Fruit fly (Drosophila melanogaster) whole organism, embryonic: ENCODE results near the gene ZnT86D.

Source experiments
- Asciz ChIP-seq: fragments of 200-800 bp; sonication (Bioruptor generic); optimal IDR thresholded peaks from 2 replicates; lab custom pipeline; 2017; ENCODE audit warnings: missing biosample characterization, mild to moderate bottlenecking, missing genetic modification characterization, missing genetic modification reagents
- CG10366 ChIP-seq: fragments of 200-800 bp; sonication (Bioruptor generic); IDR thresholded peaks from 2 replicates; pipeline ENCODE4 v1.3.6; 2022; ENCODE audit warnings: missing biosample characterization, missing genetic modification characterization
- CG10654 ChIP-seq: fragments of 200-800 bp; sonication (Bioruptor generic); optimal IDR thresholded peaks from 2 replicates; lab custom pipeline; 2016; ENCODE audit warnings: missing biosample characterization, missing genetic modification characterization
- CG11247 ChIP-seq: fragments of 200-800 bp; sonication (Bioruptor generic); IDR thresholded peaks from 2 replicates; pipeline ENCODE4 v1.3.6; 2022; ENCODE audit warnings: missing biosample characterization, missing genetic modification characterization
- CG12104 ChIP-seq: fragments of 200-800 bp; sonication (Bioruptor generic); optimal IDR thresholded peaks from 3 replicates; lab custom pipeline; 2016; ENCODE audit warnings: missing biosample characterization, missing genetic modification characterization
- CG13287 ChIP-seq: fragments of 200-800 bp; sonication (Bioruptor generic); IDR thresholded peaks from 2 replicates; pipeline ENCODE4 v1.3.6; 2022; ENCODE audit warnings: missing biosample characterization, missing genetic modification characterization; ENCODE audit not compliant: partially characterized antibody
- CG14667 ChIP-seq: fragments of 200-800 bp; sonication (Bioruptor generic); IDR thresholded peaks from 2 replicates; pipeline ENCODE4 v1.3.6; 2022; ENCODE audit warnings: missing biosample characterization, missing genetic modification characterization
- CG1602 ChIP-seq: fragments of 200-800 bp; sonication (Bioruptor generic); optimal IDR thresholded peaks from 3 replicates; lab custom pipeline; 2016; ENCODE audit warnings: missing biosample characterization, missing genetic modification characterization
- CG30403 ChIP-seq: fragments of 200-800 bp; sonication (Bioruptor generic); optimal IDR thresholded peaks from 3 replicates; lab custom pipeline; 2016; ENCODE audit warnings: missing biosample characterization, missing genetic modification characterization
- CG31224 ChIP-seq: fragments of 200-800 bp; sonication (Bioruptor generic); IDR thresholded peaks from 2 replicates; pipeline ENCODE4 v1.3.6; 2022; ENCODE audit warnings: missing biosample characterization, missing genetic modification characterization
- CG3163 ChIP-seq: fragments of 200-800 bp; sonication (Bioruptor generic); optimal IDR thresholded peaks from 3 replicates; lab custom pipeline; 2016; ENCODE audit warnings: missing biosample characterization, missing genetic modification characterization
- CG6689 ChIP-seq: fragments of 200-800 bp; sonication (Bioruptor generic); IDR thresholded peaks from 2 replicates; pipeline ENCODE4 v1.3.6; 2022; ENCODE audit warnings: missing biosample characterization, missing genetic modification characterization
- CG6791 ChIP-seq: fragments of 200-800 bp; sonication (Bioruptor generic); IDR thresholded peaks from 3 replicates; pipeline ENCODE4 v1.3.6; 2022; ENCODE audit warnings: missing biosample characterization, missing genetic modification characterization; ENCODE audit not compliant: partially characterized antibody
- CG7786 ChIP-seq: fragments of 200-800 bp; sonication (Bioruptor generic); optimal IDR thresholded peaks from 2 replicates; lab custom pipeline; 2016; ENCODE audit warnings: missing biosample characterization, missing genetic modification characterization
- CG9609 ChIP-seq: fragments of 200-800 bp; sonication (Bioruptor generic); optimal IDR thresholded peaks from 3 replicates; lab custom pipeline; 2016; ENCODE audit warnings: missing biosample characterization, missing genetic modification characterization
- CG9797 ChIP-seq: fragments of 200-800 bp; sonication (Bioruptor generic); optimal IDR thresholded peaks from 3 replicates; lab custom pipeline; 2018; ENCODE audit warnings: missing biosample characterization, mild to moderate bottlenecking, missing genetic modification characterization
- CoRest ChIP-seq: fragments of 200-800 bp; sonication (Bioruptor generic); optimal IDR thresholded peaks from 3 replicates; lab custom pipeline; 2018; ENCODE audit warnings: missing biosample characterization, mild to moderate bottlenecking, missing genetic modification characterization, moderate library complexity
- D ChIP-seq, 2 experiments: fragments of 200-800 bp in 1 of 2; fragments of >200 bp in 1 of 2; sonication (Bioruptor generic) in 1 of 2; optimal IDR thresholded peaks; 2 replicates in 1 of 2; 3 replicates in 1 of 2; lab custom pipeline; 2017; ENCODE audit warnings: mild to moderate bottlenecking in 1 of 2, missing biosample characterization in 1 of 2, missing genetic modification characterization in 1 of 2, missing genetic modification reagents in 1 of 2
- Drgx ChIP-seq: fragments of 200-800 bp; sonication (Bioruptor generic); IDR thresholded peaks from 2 replicates; pipeline ENCODE4 v1.3.6; 2022; ENCODE audit warnings: missing biosample characterization, missing genetic modification characterization
- E2f2 ChIP-seq: fragments of 200-800 bp; sonication (Bioruptor generic); IDR thresholded peaks from 2 replicates; pipeline ENCODE4 v1.3.6; 2022; ENCODE audit warnings: missing biosample characterization, missing genetic modification characterization
- H15 ChIP-seq: fragments of 200-800 bp; sonication (Bioruptor generic); IDR thresholded peaks from 3 replicates; pipeline ENCODE4 v1.3.6; 2022; ENCODE audit warnings: missing biosample characterization, missing genetic modification characterization
- HHEX ChIP-seq: fragments of 200-800 bp; sonication (Bioruptor generic); optimal IDR thresholded peaks from 3 replicates; lab custom pipeline; 2017; ENCODE audit warnings: missing biosample characterization, mild to moderate bottlenecking, missing genetic modification characterization, missing genetic modification reagents
- HLHmδ ChIP-seq: fragments of 200-800 bp; sonication (Bioruptor generic); optimal IDR thresholded peaks from 2 replicates; lab custom pipeline; 2018; ENCODE audit warnings: missing biosample characterization, mild to moderate bottlenecking, missing genetic modification characterization, moderate library complexity
- Hr39 ChIP-seq: fragments of >200 bp; optimal IDR thresholded peaks from 2 replicates; lab custom pipeline; 2017
- Hr51 ChIP-seq, 2 experiments: fragments of 200-800 bp; sonication (Bioruptor generic); optimal IDR thresholded peaks; 2 replicates in 1 of 2; 3 replicates in 1 of 2; lab custom pipeline; 2016 to 2018; ENCODE audit warnings: missing biosample characterization in 2 of 2, missing genetic modification characterization in 2 of 2, mild to moderate bottlenecking in 1 of 2, moderate library complexity in 1 of 2
- NFAT ChIP-seq: fragments of 200-800 bp; sonication (Bioruptor generic); IDR thresholded peaks from 2 replicates; pipeline ENCODE4 v1.3.6; 2022; ENCODE audit warnings: missing biosample characterization, missing genetic modification characterization
- NK7.1 ChIP-seq: fragments of 200-800 bp; sonication (Bioruptor generic); optimal IDR thresholded peaks from 3 replicates; lab custom pipeline; 2016; ENCODE audit warnings: missing biosample characterization, missing genetic modification characterization
- Nf-YA ChIP-seq: fragments of 200-800 bp; sonication (Bioruptor generic); IDR thresholded peaks from 2 replicates; pipeline ENCODE4 v1.3.6; 2022; ENCODE audit warnings: missing biosample characterization, missing genetic modification characterization
- Optix ChIP-seq: fragments of 200-800 bp; sonication (Bioruptor generic); IDR thresholded peaks from 3 replicates; pipeline ENCODE4 v1.3.6; 2022; ENCODE audit warnings: missing biosample characterization, missing genetic modification characterization
- Six4 ChIP-seq: fragments of 200-800 bp; sonication (Bioruptor generic); optimal IDR thresholded peaks from 2 replicates; lab custom pipeline; 2016; ENCODE audit warnings: missing biosample characterization, missing genetic modification characterization
- YL-1 ChIP-seq: fragments of 200-800 bp; sonication (Bioruptor generic); optimal IDR thresholded peaks from 3 replicates; lab custom pipeline; 2017; ENCODE audit warnings: missing biosample characterization, mild to moderate bottlenecking, missing genetic modification characterization
- br ChIP-seq: fragments of >200 bp; optimal IDR thresholded peaks from 2 replicates; lab custom pipeline; 2017
- btn ChIP-seq: fragments of 200-800 bp; sonication (Bioruptor generic); optimal IDR thresholded peaks from 2 replicates; lab custom pipeline; 2016; ENCODE audit warnings: missing biosample characterization, missing genetic modification characterization
- crol ChIP-seq: fragments of 200-800 bp; sonication (Bioruptor generic); IDR thresholded peaks from 2 replicates; pipeline ENCODE4 v1.3.6; 2022; ENCODE audit warnings: missing biosample characterization, missing genetic modification characterization
- dati ChIP-seq: fragments of 200-800 bp; sonication (Bioruptor generic); IDR thresholded peaks from 2 replicates; pipeline ENCODE4 v1.3.6; 2022; ENCODE audit warnings: missing biosample characterization, missing genetic modification characterization
- disco-r ChIP-seq: fragments of 200-800 bp; sonication (Bioruptor generic); optimal IDR thresholded peaks from 2 replicates; lab custom pipeline; 2016; ENCODE audit warnings: missing biosample characterization, missing genetic modification characterization
- grau ChIP-seq: fragments of 200-800 bp; optimal IDR thresholded peaks from 3 replicates; lab custom pipeline; 2019; ENCODE audit warnings: missing biosample characterization, mild to moderate bottlenecking, missing genetic modification characterization, moderate library complexity
- h ChIP-seq: fragments of >200 bp; optimal IDR thresholded peaks from 2 replicates; lab custom pipeline; 2017
- insv ChIP-seq, 2 experiments: fragments of 200-800 bp; sonication (Bioruptor generic); optimal IDR thresholded peaks; 3 replicates each; lab custom pipeline; 2016 to 2018; ENCODE audit warnings: missing biosample characterization in 2 of 2, missing genetic modification characterization in 2 of 2
- kay ChIP-seq: fragments of 200-800 bp; sonication (Bioruptor generic); optimal IDR thresholded peaks from 2 replicates; lab custom pipeline; 2016; ENCODE audit warnings: missing biosample characterization, missing genetic modification characterization
- mirr ChIP-seq: fragments of 200-800 bp; sonication (Bioruptor generic); optimal IDR thresholded peaks from 3 replicates; lab custom pipeline; 2018; ENCODE audit warnings: missing biosample characterization, mild to moderate bottlenecking, missing genetic modification characterization
- peb ChIP-seq: fragments of 200-800 bp; sonication (Bioruptor generic); IDR thresholded peaks from 2 replicates; pipeline ENCODE4 v1.3.6; 2022; ENCODE audit warnings: missing biosample characterization, missing genetic modification characterization
- salm ChIP-seq: fragments of 200-800 bp; sonication (Bioruptor generic); optimal IDR thresholded peaks from 2 replicates; lab custom pipeline; 2018; ENCODE audit warnings: missing biosample characterization, mild to moderate bottlenecking, missing genetic modification characterization
- sc ChIP-seq, 3 experiments: fragments of >200 bp in 2 of 3; fragments of 200-800 bp in 1 of 3; sonication (Bioruptor generic) in 1 of 3; optimal IDR thresholded peaks; 2 replicates in 2 of 3; 3 replicates in 1 of 3; lab custom pipeline; 2017; ENCODE audit warnings: mild to moderate bottlenecking in 1 of 3, missing biosample characterization in 1 of 3, missing genetic modification characterization in 1 of 3, missing genetic modification reagents in 1 of 3
- sd ChIP-seq: fragments of 200-800 bp; sonication (Bioruptor generic); optimal IDR thresholded peaks from 3 replicates; lab custom pipeline; 2018; ENCODE audit warnings: missing biosample characterization, mild to moderate bottlenecking, missing genetic modification characterization, moderate library complexity
- sim ChIP-seq: fragments of 200-800 bp; sonication (Bioruptor generic); IDR thresholded peaks from 2 replicates; pipeline ENCODE4 v1.3.6; 2022; ENCODE audit warnings: missing biosample characterization, missing genetic modification characterization
- tll ChIP-seq, 2 experiments: fragments of 200-800 bp in 1 of 2; fragments of >200 bp in 1 of 2; sonication (Bioruptor generic) in 1 of 2; optimal IDR thresholded peaks; 2 replicates each; lab custom pipeline; 2017 to 2019; ENCODE audit warnings: missing biosample characterization in 2 of 2, missing genetic modification characterization in 2 of 2, mild to moderate bottlenecking in 1 of 2, moderate library complexity in 1 of 2
- trh ChIP-seq: fragments of 200-800 bp; sonication (Bioruptor generic); optimal IDR thresholded peaks from 2 replicates; lab custom pipeline; 2016; ENCODE audit warnings: missing biosample characterization, missing genetic modification characterization
- usp ChIP-seq: fragments of >200 bp; optimal IDR thresholded peaks from 2 replicates; lab custom pipeline; 2017; ENCODE audit warnings: missing biosample characterization, missing genetic modification characterization
- vnd ChIP-seq: fragments of 200-800 bp; sonication (Bioruptor generic); IDR thresholded peaks from 3 replicates; pipeline ENCODE4 v1.3.6; 2022; ENCODE audit warnings: missing biosample characterization, missing genetic modification characterization; ENCODE audit not compliant: partially characterized antibody
- yki ChIP-seq: fragments of >200 bp; optimal IDR thresholded peaks from 3 replicates; lab custom pipeline; 2018

Gene ZnT86D

dm6 chr3R:11216156-11216630, 1.9 kb upstream of the ZnT86D start, which contains the start of the genes RpS25 and CG4820 (continued):
- TF ChIP-seq CG30403 (peak; percentile 85), Hr39 (no peak), CG13287 (peak; percentile 91), Six4 (GFP tag; lab: Kevin White, UChicago) (peak; percentile 71), CG11247 (GFP tag; lab: Robert Waterston, UW) (peak; percentile 83), CG10654 (peak; percentile 90), CoRest (tag; lab: Kevin White, UChicago) (peak; percentile 85), CG3163 (GFP tag; lab: Kevin White, UChicago) (peak; percentile 82), YL-1 (GFP tag; lab: Kevin White, UChicago) (peak; percentile 99), Hr51 (GFP tag; optimal IDR thresholded peaks at IDR 0.05; lab: Kevin White, UChicago) (peak; percentile 84 to 86), peb (peak; percentile 54; the same call in 1 of the 2 replicates), Drgx (GFP tag; lab: Robert Waterston, UW) (peak; percentile 60), btn (GFP tag; lab: Kevin White, UChicago) (peak; percentile 88), NFAT (GFP tag; lab: Robert Waterston, UW) (peak; percentile 89), HLHmδ (GFP tag; lab: Kevin White, UChicago) (peak; percentile 99), NK7.1 (GFP tag; lab: Kevin White, UChicago) (peak; percentile 88), CG12104 (GFP tag; lab: Kevin White, UChicago) (peak; percentile 93), Nf-YA (GFP tag; lab: Robert Waterston, UW) (peak; percentile 79), H15 (GFP tag; lab: Robert Waterston, UW) (peak; percentile 81; the same call in 2 of the 3 replicates), CG14667 (GFP tag; lab: Robert Waterston, UW) (peak; percentile 65; the same call in 1 of the 2 replicates), CG10366 (GFP tag; lab: Robert Waterston, UW) (peak; percentile 76), Optix (GFP tag; lab: Robert Waterston, UW) (peak; percentile 81), sc (optimal IDR thresholded peaks at IDR 0.05; lab: Kevin White, UChicago) (no peak), sc (GFP tag; optimal IDR thresholded peaks at IDR 0.05; lab: Kevin White, UChicago) (peak; percentile 86), insv (GFP tag; optimal IDR thresholded peaks at IDR 0.05; lab: Kevin White, UChicago) (peak in 1 of 2 experiments; percentile 84), vnd (peak; percentile 82), yki (lab: Kevin White, UChicago) (no peak), tll (GFP tag; optimal IDR thresholded peaks at IDR 0.05; lab: Kevin White, UChicago) (peak; percentile 40 to 90), HHEX (GFP tag; lab: Kevin White, UChicago) (peak; percentile 95), CG1602 (GFP tag; lab: Kevin White, UChicago) (peak; percentile 61), h (lab: Kevin White, UChicago) (no peak), Asciz (GFP tag; lab: Kevin White, UChicago) (peak; percentile 89), salm (tag; lab: Kevin White, UChicago) (peak; percentile 85), CG31224 (GFP tag; lab: Robert Waterston, UW) (peak; percentile 77), usp (no peak), dati (GFP tag; lab: Robert Waterston, UW) (peak; percentile 84), CG9609 (peak; percentile 89), CG6689 (GFP tag; lab: Robert Waterston, UW) (peak; percentile 96), trh (peak; percentile 86), CG7786 (GFP tag; lab: Kevin White, UChicago) (peak; percentile 81), mirr (peak; percentile 98), sd (tag; lab: Kevin White, UChicago) (peak; percentile 57), CG9797 (GFP tag; lab: Kevin White, UChicago) (peak; percentile 99), grau (peak; percentile 86), sim (peak; percentile 71), br (lab: Kevin White, UChicago) (no peak), E2f2 (GFP tag; lab: Robert Waterston, UW) (peak; percentile 80), crol (GFP tag; lab: Robert Waterston, UW) (peak; percentile 49), disco-r (GFP tag; lab: Kevin White, UChicago) (peak; percentile 92), D (optimal IDR thresholded peaks at IDR 0.05; lab: Kevin White, UChicago) (no peak), D (GFP tag; optimal IDR thresholded peaks at IDR 0.05; lab: Kevin White, UChicago) (peak; percentile 86), CG6791 (GFP tag; lab: Robert Waterston, UW) (peak; percentile 80), kay (peak; percentile 24)
